Worm (Caenorhabditis elegans) whole organism, young adult: ENCODE measurements around the gene cpr-6.

Experiments used
- F39B2.1 ChIP-seq: fragments of 200-800 bp; sonication (Bioruptor generic); IDR thresholded peaks from 2 replicates; pipeline ENCODE4 v1.3.6; 2022; ENCODE audit warnings: missing genetic modification reagents, missing genetic modification characterization, missing compliant biosample characterization
- F55B11.4 ChIP-seq: sonication (generic microtip); optimal IDR thresholded peaks from 2 replicates; lab custom pipeline; 2016; ENCODE audit warnings: missing compliant biosample characterization, missing genetic modification characterization, borderline replicate concordance; ENCODE audit not compliant: insufficient read depth
- ama-1 ChIP-seq, 3 experiments: fragments of 150-350 bp in 1 of 3; sonication (generic microtip) in 2 of 3; optimal IDR thresholded peaks; 2 replicates each; lab custom pipeline; 2014 to 2018; ENCODE audit warnings: missing biosample characterization in 2 of 3, missing genetic modification characterization in 2 of 3, missing genetic modification reagents in 2 of 3
- ceh-58 ChIP-seq: fragments of 200-800 bp; sonication (Bioruptor generic); IDR thresholded peaks from 2 replicates; pipeline ENCODE4 v1.3.6; 2022; ENCODE audit warnings: missing genetic modification characterization, missing compliant biosample characterization
- hlh-26 ChIP-seq: fragments of 200-800 bp; sonication (Bioruptor generic); conservative IDR thresholded peaks from 2 replicates; pipeline ENCODE4 v1.3.6; 2022; ENCODE audit warnings: missing genetic modification reagents, missing genetic modification characterization, missing compliant biosample characterization
- nfya-1 ChIP-seq: sonication (generic microtip); optimal IDR thresholded peaks from 2 replicates; lab custom pipeline; 2017; ENCODE audit warnings: antibody characterized with exemption, missing compliant biosample characterization, missing genetic modification characterization, borderline replicate concordance; ENCODE audit not compliant: insufficient read depth
- rec-8 ChIP-seq, 2 experiments: sonication (generic microtip); optimal IDR thresholded peaks; 2 replicates each; lab custom pipeline; 2016; ENCODE audit warnings: mild to moderate bottlenecking in 2 of 2, missing genetic modification characterization in 2 of 2, missing genetic modification reagents in 2 of 2, missing genotype in 2 of 2, missing biosample characterization in 1 of 2, missing compliant biosample characterization in 1 of 2, moderate library complexity in 1 of 2
- unc-62 ChIP-seq: fragments of 150-350 bp; optimal IDR thresholded peaks from 2 replicates; lab custom pipeline; 2014; ENCODE audit warnings: missing biosample characterization, missing genetic modification reagents, missing genetic modification characterization
- xnd-1 ChIP-seq: sonication (generic microtip); optimal IDR thresholded peaks from 2 replicates; lab custom pipeline; 2016; ENCODE audit warnings: missing genotype, missing genetic modification reagents, missing genetic modification characterization, missing compliant biosample characterization

DNA sequence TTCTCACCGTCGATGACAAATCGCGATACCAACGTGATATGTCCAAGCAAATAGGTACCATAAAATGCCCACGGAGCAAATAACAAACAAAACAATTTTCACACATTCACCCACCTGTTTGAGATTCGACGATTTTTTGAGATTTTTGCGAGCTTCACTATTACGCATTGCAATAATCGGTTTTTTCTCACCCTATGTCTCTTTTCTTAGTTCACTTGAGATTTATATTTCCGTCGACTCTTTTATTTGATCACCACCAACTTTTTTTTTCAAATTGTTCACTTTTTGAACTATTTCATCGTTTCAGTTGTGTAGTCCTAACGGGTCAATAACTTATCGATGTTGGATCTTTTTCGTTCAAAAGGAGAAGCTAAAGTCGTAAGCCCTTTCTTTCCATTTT, 18.5 kb upstream of the cpr-6 start, which contains the start of gene fbxl-4:
- no peak for TF ChIP-seq unc-62 (GFP tag; lab: Kevin White, UChicago)
- no peak for TF ChIP-seq hlh-26 (GFP tag; lab: Robert Waterston, UW)
- no peak for TF ChIP-seq F39B2.1 (GFP tag; lab: Robert Waterston, UW)
- TF ChIP-seq ceh-58 (GFP tag; lab: Robert Waterston, UW) = no peak
- no peak for TF ChIP-seq nfya-1 (tag; lab: Kevin White, UChicago)
- TF ChIP-seq rec-8 (tag; optimal IDR thresholded peaks at IDR 0.05; lab: Kevin White, UChicago) = no peak
- no peak for TF ChIP-seq F55B11.4 (tag; lab: Kevin White, UChicago)
- no peak for TF ChIP-seq xnd-1
- TF ChIP-seq ama-1 (optimal IDR thresholded peaks at IDR 0.05; lab: Kevin White, UChicago) = no peak
- TF ChIP-seq ama-1 (GFP tag; optimal IDR thresholded peaks at IDR 0.05; lab: Kevin White, UChicago) = no peak
